Fruit fly (Drosophila melanogaster) whole organism, adult: ENCODE measurements around the gene Lkb1.

ENCODE experiments used
- CG11617 ChIP-seq: fragments of 200-800 bp; sonication (Bioruptor generic); optimal IDR thresholded peaks from 2 replicates; lab custom pipeline; 2017; ENCODE audit warnings: mild to moderate bottlenecking, missing biosample characterization, missing genetic modification reagents, missing genetic modification characterization
- CG12768 ChIP-seq: fragments of 200-800 bp; sonication (Bioruptor generic); optimal IDR thresholded peaks from 2 replicates; lab custom pipeline; 2017; ENCODE audit warnings: missing biosample characterization, missing genetic modification characterization, mild to moderate bottlenecking, moderate library complexity, missing genetic modification reagents
- CG14711 ChIP-seq: fragments of 200-800 bp; sonication (Bioruptor generic); optimal IDR thresholded peaks from 2 replicates; lab custom pipeline; 2018; ENCODE audit warnings: missing biosample characterization, mild to moderate bottlenecking, missing genetic modification characterization, moderate library complexity
- CG1620 ChIP-seq: fragments of 200-800 bp; sonication (Bioruptor generic); optimal IDR thresholded peaks from 2 replicates; lab custom pipeline; 2016; ENCODE audit warnings: missing biosample characterization, missing genetic modification characterization
- CG33017 ChIP-seq: fragments of 200-800 bp; sonication (Bioruptor generic); optimal IDR thresholded peaks from 2 replicates; lab custom pipeline; 2018; ENCODE audit warnings: missing biosample characterization, mild to moderate bottlenecking, missing genetic modification characterization, moderate library complexity
- CG5204 ChIP-seq: fragments of 200-800 bp; sonication (Bioruptor generic); optimal IDR thresholded peaks from 2 replicates; lab custom pipeline; 2016; ENCODE audit warnings: missing biosample characterization, missing genetic modification characterization
- CG7045 ChIP-seq: fragments of 200-800 bp; sonication (Bioruptor generic); optimal IDR thresholded peaks from 2 replicates; lab custom pipeline; 2017; ENCODE audit warnings: missing biosample characterization, mild to moderate bottlenecking, missing genetic modification characterization
- CG7101 ChIP-seq: fragments of 200-800 bp; sonication (Bioruptor generic); optimal IDR thresholded peaks from 2 replicates; lab custom pipeline; 2018; ENCODE audit warnings: missing biosample characterization, mild to moderate bottlenecking, missing genetic modification characterization, moderate library complexity
- Clk ChIP-seq: fragments of 200-800 bp; sonication (Bioruptor generic); optimal IDR thresholded peaks from 2 replicates; lab custom pipeline; 2017; ENCODE audit warnings: missing biosample characterization, missing genetic modification characterization
- Crg-1 ChIP-seq: fragments of 200-800 bp; sonication (Bioruptor generic); optimal IDR thresholded peaks from 2 replicates; lab custom pipeline; 2016; ENCODE audit warnings: missing biosample characterization, missing genetic modification characterization
- Hr96 ChIP-seq: fragments of 200-800 bp; sonication (Bioruptor generic); optimal IDR thresholded peaks from 2 replicates; lab custom pipeline; 2016; ENCODE audit warnings: missing biosample characterization, missing genetic modification characterization
- Mnt ChIP-seq: fragments of 200-800 bp; sonication (Bioruptor generic); optimal IDR thresholded peaks from 2 replicates; lab custom pipeline; 2016; ENCODE audit warnings: missing biosample characterization, mild to moderate bottlenecking, missing genetic modification characterization
- bab1 ChIP-seq: fragments of 200-800 bp; sonication (Bioruptor generic); optimal IDR thresholded peaks from 3 replicates; lab custom pipeline; 2019; ENCODE audit warnings: missing biosample characterization, mild to moderate bottlenecking, missing genetic modification characterization, moderate library complexity
- cic ChIP-seq: fragments of 200-800 bp; sonication (Bioruptor generic); optimal IDR thresholded peaks from 2 replicates; lab custom pipeline; 2017; ENCODE audit warnings: missing biosample characterization, mild to moderate bottlenecking, missing genetic modification characterization, moderate library complexity
- cnc ChIP-seq, 2 experiments: fragments of >200 bp; optimal IDR thresholded peaks; 2 replicates each; lab custom pipeline; 2017
- kay ChIP-seq: fragments of 200-800 bp; sonication (Bioruptor generic); peaks from one replicate; lab custom pipeline; 2016; ENCODE audit warnings: missing biosample characterization, missing genetic modification characterization, borderline replicate concordance
- ovo ChIP-seq: fragments of 200-800 bp; sonication (Bioruptor generic); optimal IDR thresholded peaks from 2 replicates; lab custom pipeline; 2016; ENCODE audit warnings: missing biosample characterization, missing genetic modification characterization
- pad ChIP-seq: fragments of 200-800 bp; sonication (Bioruptor generic); optimal IDR thresholded peaks from 3 replicates; lab custom pipeline; 2017; ENCODE audit warnings: missing biosample characterization, missing genetic modification characterization, mild to moderate bottlenecking, moderate library complexity, missing genetic modification reagents
- tj ChIP-seq: fragments of 200-800 bp; sonication (Bioruptor generic); optimal IDR thresholded peaks from 3 replicates; lab custom pipeline; 2017; ENCODE audit warnings: missing biosample characterization, mild to moderate bottlenecking, missing genetic modification characterization, moderate library complexity
- toe ChIP-seq: fragments of 200-800 bp; sonication (Bioruptor generic); optimal IDR thresholded peaks from 2 replicates; lab custom pipeline; 2016; ENCODE audit warnings: missing biosample characterization, missing genetic modification characterization

Lkb1 gene

DNA sequence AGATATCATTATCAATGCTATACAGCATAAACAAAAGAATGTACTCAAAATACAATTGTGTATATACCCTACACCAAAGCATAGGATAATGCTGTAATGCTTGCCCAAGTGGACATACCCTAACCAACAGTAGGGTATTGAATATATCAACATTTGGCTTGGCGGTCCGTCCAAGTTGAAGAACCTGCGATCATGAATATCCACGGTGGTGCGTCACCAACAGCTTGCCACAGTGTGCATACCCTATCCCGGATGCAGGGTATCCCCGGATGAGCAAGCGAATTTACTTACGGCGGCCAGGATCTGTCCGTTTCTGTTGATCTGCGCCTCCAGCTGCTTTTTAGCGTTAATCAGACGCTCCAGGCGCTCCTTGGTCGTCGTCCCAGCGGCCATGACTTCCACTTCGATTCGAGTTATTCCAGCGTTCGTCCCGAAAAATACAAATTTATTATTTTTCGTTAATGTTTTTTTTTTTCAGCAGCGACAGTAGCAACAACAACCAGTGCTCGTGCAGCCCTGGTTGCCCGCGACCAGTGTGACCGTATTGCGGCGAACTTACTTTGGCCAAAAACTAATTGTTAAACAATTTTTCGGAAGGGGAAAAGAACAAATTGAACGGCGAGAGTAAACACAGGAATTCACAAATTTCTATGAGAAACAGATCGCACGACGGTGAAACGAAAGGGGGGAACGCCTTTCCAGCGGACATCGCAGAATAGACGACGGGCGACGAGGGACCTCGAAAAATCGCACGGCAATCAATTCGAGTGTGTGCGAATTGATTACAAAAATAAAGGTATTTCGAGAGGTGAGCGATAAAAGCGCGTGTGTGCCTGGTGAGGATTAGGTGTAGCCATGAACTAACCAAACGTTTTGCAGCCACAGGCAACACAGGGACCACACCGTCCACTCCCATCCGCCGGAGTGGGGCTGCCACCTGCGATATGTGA, at the start of gene Lkb1, which contains the start of gene CG9588:
Lkb1 (plus strand) TSS at position 413 of the 950 bp plus-strand sequence.
CG9588 (minus strand) TSS at position 545 of the 950 bp plus-strand sequence.
- TF ChIP-seq CG11617 (peak; percentile 33), Hr96 (GFP tag; lab: Kevin White, UChicago) (peak; percentile 19), CG5204 (GFP tag; lab: Kevin White, UChicago) (no peak), ovo (GFP tag; lab: Kevin White, UChicago) (no peak), CG7101 (tag; lab: Kevin White, UChicago) (peak; percentile 13), bab1 (GFP tag; lab: Kevin White, UChicago) (peak; percentile 21), cnc (optimal IDR thresholded peaks at IDR 0.05; lab: Kevin White, UChicago) (peak in 1 of 2 experiments; percentile 31), pad (GFP tag; lab: Kevin White, UChicago) (peak; percentile 95), CG12768 (GFP tag; lab: Kevin White, UChicago) (peak; percentile 30), CG14711 (peak; percentile 15), Mnt (GFP tag; lab: Kevin White, UChicago) (peak; percentile 37), CG33017 (tag; lab: Kevin White, UChicago) (no peak), cic (GFP tag; lab: Kevin White, UChicago) (no peak), CG7045 (peak; percentile 21), kay (no peak), CG1620 (no peak), tj (GFP tag; lab: Kevin White, UChicago) (peak; percentile 12)

- TF ChIP-seq toe (no peak), CG14711 (no peak), bab1 (GFP tag; lab: Kevin White, UChicago) (no peak), Crg-1 (GFP tag; lab: Kevin White, UChicago) (no peak), CG33017 (tag; lab: Kevin White, UChicago) (no peak), CG7045 (no peak), ovo (GFP tag; lab: Kevin White, UChicago) (no peak), pad (GFP tag; lab: Kevin White, UChicago) (no peak), Mnt (GFP tag; lab: Kevin White, UChicago) (no peak), CG11617 (no peak), Clk (GFP tag; lab: Kevin White, UChicago) (no peak), CG1620 (no peak), kay (no peak)
These were observed 44.7 kb upstream of the Lkb1 start, which contains the start of gene CG10841 for dm6 chr3R:13631642-13632041. Gene CG10841, plus strand, starts transcription at chr3R:13631942.

dm6 chr3R:13644778-13645660, 31.3 kb upstream of the Lkb1 start:
- no peak for TF ChIP-seq Hr96 (GFP tag; lab: Kevin White, UChicago)
- TF ChIP-seq CG33017 (tag; lab: Kevin White, UChicago) = peak; percentile 57
- no peak for TF ChIP-seq CG5204 (GFP tag; lab: Kevin White, UChicago)
- TF ChIP-seq Clk (GFP tag; lab: Kevin White, UChicago) = peak; percentile 29
- TF ChIP-seq Crg-1 (GFP tag; lab: Kevin White, UChicago) = no peak
- peak; percentile 88 for TF ChIP-seq kay
- TF ChIP-seq Mnt (GFP tag; lab: Kevin White, UChicago) = peak; percentile 94
- peak; percentile 59 for TF ChIP-seq cic (GFP tag; lab: Kevin White, UChicago)
- TF ChIP-seq pad (GFP tag; lab: Kevin White, UChicago) = peak; percentile 39
- peak; percentile 29 for TF ChIP-seq CG12768 (GFP tag; lab: Kevin White, UChicago)
- peak; percentile 33 for TF ChIP-seq CG11617
- no peak for TF ChIP-seq toe
- no peak for TF ChIP-seq ovo (GFP tag; lab: Kevin White, UChicago)
- peak; percentile 97 for TF ChIP-seq CG14711
- TF ChIP-seq cnc (optimal IDR thresholded peaks at IDR 0.05; lab: Kevin White, UChicago) = no peak
- TF ChIP-seq CG7045 = peak; percentile 32
- TF ChIP-seq CG1620 = no peak
- peak; percentile 40 for TF ChIP-seq CG7101 (tag; lab: Kevin White, UChicago)
- TF ChIP-seq bab1 (GFP tag; lab: Kevin White, UChicago) = peak; percentile 68
- TF ChIP-seq tj (GFP tag; lab: Kevin White, UChicago) = peak; percentile 39

- TF ChIP-seq CG11617 = peak; percentile 55
- TF ChIP-seq Crg-1 (GFP tag; lab: Kevin White, UChicago) = peak; percentile 49
- TF ChIP-seq tj (GFP tag; lab: Kevin White, UChicago) = peak; percentile 47
- peak; percentile 72 for TF ChIP-seq Hr96 (GFP tag; lab: Kevin White, UChicago)
- peak; percentile 51 for TF ChIP-seq kay
- peak; percentile 48 for TF ChIP-seq CG33017 (tag; lab: Kevin White, UChicago)
- TF ChIP-seq CG7101 (tag; lab: Kevin White, UChicago) = peak; percentile 67
- peak; percentile 30 for TF ChIP-seq ovo (GFP tag; lab: Kevin White, UChicago)
- TF ChIP-seq CG5204 (GFP tag; lab: Kevin White, UChicago) = no peak
- TF ChIP-seq CG7045 = peak; percentile 55
- TF ChIP-seq Clk (GFP tag; lab: Kevin White, UChicago) = no peak
- no peak for TF ChIP-seq cnc (optimal IDR thresholded peaks at IDR 0.05; lab: Kevin White, UChicago)
- peak; percentile 41 for TF ChIP-seq CG14711
- peak; percentile 74 for TF ChIP-seq bab1 (GFP tag; lab: Kevin White, UChicago)
- peak; percentile 42 for TF ChIP-seq Mnt (GFP tag; lab: Kevin White, UChicago)
- TF ChIP-seq pad (GFP tag; lab: Kevin White, UChicago) = peak; percentile 31
- peak; percentile 46 for TF ChIP-seq CG1620
- no peak for TF ChIP-seq toe
- peak; percentile 46 for TF ChIP-seq cic (GFP tag; lab: Kevin White, UChicago)
- TF ChIP-seq CG12768 (GFP tag; lab: Kevin White, UChicago) = peak; percentile 70
These were observed 30.4 kb upstream of the Lkb1 start, which contains the start of gene sqd for dm6 chr3R:13645874-13646370. Gene sqd, minus strand, starts transcription at chr3R:13646304.
